Fruit fly (Drosophila melanogaster): ENCODE data around the gene tst.

DNA sequence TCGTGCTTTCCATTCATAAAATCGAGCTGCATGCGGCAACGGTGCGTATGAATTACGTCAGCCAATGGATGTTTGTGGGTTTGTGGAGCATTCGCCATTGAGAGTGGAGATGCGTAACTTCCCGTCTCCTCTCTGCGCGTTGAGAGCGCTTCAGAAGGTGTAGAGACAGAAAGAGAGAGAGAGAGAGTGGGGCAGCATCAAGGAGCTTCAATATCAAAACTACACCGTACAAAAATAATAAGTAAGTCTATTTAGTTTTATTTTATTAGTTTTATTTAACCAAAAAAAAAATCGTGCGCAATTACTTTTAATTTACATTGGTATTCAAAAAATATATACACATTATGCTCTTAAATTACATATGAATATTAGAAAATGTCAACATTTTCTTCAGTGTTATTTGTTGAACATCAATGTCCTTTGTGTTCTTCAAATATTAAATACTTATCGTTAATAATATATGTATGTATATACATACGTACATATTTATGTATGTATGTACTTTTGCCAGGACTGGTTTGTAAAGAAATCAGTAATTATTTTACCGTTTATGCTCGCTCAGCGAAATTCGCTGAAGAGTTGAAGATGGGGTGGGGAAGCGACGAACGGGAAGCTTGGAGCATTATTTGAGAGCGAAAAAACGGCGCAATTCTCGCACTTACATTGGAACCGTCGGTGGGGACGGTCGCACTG lies 49.8 kb downstream of the tst start, which contains the start of gene CG10365:
- TF ChIP-seq Dll (optimal IDR thresholded peaks at IDR 0.05): no peak
- TF ChIP-seq psq (optimal IDR thresholded peaks at IDR 0.05): no peak
- TF ChIP-seq pan (optimal IDR thresholded peaks at IDR 0.05): no peak
- no peak for TF ChIP-seq CG8478 (optimal IDR thresholded peaks at IDR 0.05)
- no peak for TF ChIP-seq usp (GFP tag; optimal IDR thresholded peaks at IDR 0.05)
